Fruit fly (Drosophila melanogaster) whole organism, prepupa: ENCODE data around the gene CG10481.

Source experiments
- CG10669 ChIP-seq: fragments of 200-800 bp; sonication (Bioruptor generic); optimal IDR thresholded peaks from 3 replicates; lab custom pipeline; 2018; ENCODE audit warnings: missing biosample characterization, mild to moderate bottlenecking, missing genetic modification characterization, moderate library complexity
- CG11294 ChIP-seq: fragments of 200-800 bp; sonication (Bioruptor generic); IDR thresholded peaks from 2 replicates; pipeline ENCODE4 v1.3.6; 2022; ENCODE audit warnings: missing biosample characterization, missing genetic modification characterization
- CG11902 ChIP-seq: fragments of 200-800 bp; sonication (Bioruptor generic); optimal IDR thresholded peaks from 3 replicates; lab custom pipeline; 2016; ENCODE audit warnings: missing biosample characterization, missing genetic modification characterization
- CG16779 ChIP-seq: fragments of 200-800 bp; sonication (Bioruptor generic); optimal IDR thresholded peaks from 3 replicates; lab custom pipeline; 2017; ENCODE audit warnings: missing biosample characterization, mild to moderate bottlenecking, missing genetic modification characterization
- CG3032 ChIP-seq: fragments of 200-800 bp; optimal IDR thresholded peaks from 2 replicates; lab custom pipeline; 2019; ENCODE audit warnings: missing biosample characterization, mild to moderate bottlenecking, missing genetic modification characterization, moderate library complexity
- CG31627 ChIP-seq: fragments of 200-800 bp; sonication (Bioruptor generic); optimal IDR thresholded peaks from 3 replicates; lab custom pipeline; 2016; ENCODE audit warnings: missing biosample characterization, missing genetic modification characterization
- CG32006 ChIP-seq: fragments of 200-800 bp; sonication (Bioruptor generic); optimal IDR thresholded peaks from 3 replicates; lab custom pipeline; 2017; ENCODE audit warnings: missing biosample characterization, mild to moderate bottlenecking, missing genetic modification characterization
- CG4318 ChIP-seq: fragments of 200-800 bp; sonication (Bioruptor generic); optimal IDR thresholded peaks from 3 replicates; lab custom pipeline; 2017; ENCODE audit warnings: missing biosample characterization, mild to moderate bottlenecking, missing genetic modification characterization
- CG6163 ChIP-seq: fragments of 200-800 bp; sonication (Bioruptor generic); IDR thresholded peaks from 3 replicates; pipeline ENCODE4 v1.3.6; 2022; ENCODE audit warnings: missing biosample characterization, missing genetic modification characterization
- CG6792 ChIP-seq: fragments of 200-800 bp; sonication (Bioruptor generic); optimal IDR thresholded peaks from 3 replicates; lab custom pipeline; 2016; ENCODE audit warnings: missing biosample characterization, missing genetic modification characterization
- CG6808 ChIP-seq: fragments of 200-800 bp; sonication (Bioruptor generic); optimal IDR thresholded peaks from 3 replicates; lab custom pipeline; 2017; ENCODE audit warnings: missing biosample characterization, missing genetic modification characterization, mild to moderate bottlenecking, moderate library complexity, missing genetic modification reagents
- CG6854 ChIP-seq: fragments of 200-800 bp; sonication (Bioruptor generic); optimal IDR thresholded peaks from 2 replicates; lab custom pipeline; 2017; ENCODE audit warnings: missing biosample characterization, mild to moderate bottlenecking, missing genetic modification characterization
- CG7368 ChIP-seq: fragments of 200-800 bp; sonication (Bioruptor generic); optimal IDR thresholded peaks from 3 replicates; lab custom pipeline; 2016; ENCODE audit warnings: missing biosample characterization, missing genetic modification characterization
- CG8119 ChIP-seq: fragments of 200-800 bp; sonication (Bioruptor generic); IDR thresholded peaks from 3 replicates; pipeline ENCODE4 v1.3.6; 2022; ENCODE audit warnings: missing biosample characterization, missing genetic modification characterization
- CG8319 ChIP-seq: fragments of 200-800 bp; sonication (Bioruptor generic); optimal IDR thresholded peaks from 3 replicates; lab custom pipeline; 2016; ENCODE audit warnings: missing biosample characterization, missing genetic modification characterization
- CG8632 ChIP-seq: fragments of 200-800 bp; sonication (Bioruptor generic); optimal IDR thresholded peaks from 3 replicates; lab custom pipeline; 2016; ENCODE audit warnings: missing biosample characterization, missing genetic modification characterization
- CG9139 ChIP-seq: fragments of 200-800 bp; sonication (Bioruptor generic); optimal IDR thresholded peaks from 3 replicates; lab custom pipeline; 2017; ENCODE audit warnings: missing biosample characterization, mild to moderate bottlenecking, missing genetic modification characterization
- Eip75B ChIP-seq: fragments of 200-800 bp; sonication (Bioruptor generic); optimal IDR thresholded peaks from 3 replicates; lab custom pipeline; 2016; ENCODE audit warnings: missing biosample characterization, missing genetic modification characterization
- Eip78C ChIP-seq: fragments of 200-800 bp; sonication (Bioruptor generic); peaks from one replicate; lab custom pipeline; 2016; ENCODE audit warnings: missing biosample characterization, missing genetic modification characterization
- Ets21C ChIP-seq: fragments of 200-800 bp; sonication (Bioruptor generic); optimal IDR thresholded peaks from 3 replicates; lab custom pipeline; 2016; ENCODE audit warnings: missing biosample characterization, missing genetic modification characterization
- Ets96B ChIP-seq: fragments of 200-800 bp; optimal IDR thresholded peaks from 2 replicates; lab custom pipeline; 2019; ENCODE audit warnings: missing biosample characterization, mild to moderate bottlenecking, missing genetic modification characterization, moderate library complexity
- Gug ChIP-seq: fragments of 200-800 bp; sonication (Bioruptor generic); IDR thresholded peaks from 2 replicates; pipeline ENCODE4 v1.3.6; 2022; ENCODE audit warnings: missing biosample characterization, missing genetic modification characterization
- Hr39 ChIP-seq: fragments of 200-800 bp; sonication (Bioruptor generic); optimal IDR thresholded peaks from 2 replicates; lab custom pipeline; 2016; ENCODE audit warnings: missing biosample characterization, missing genetic modification characterization
- Hr4 ChIP-seq: fragments of 200-800 bp; sonication (Bioruptor generic); optimal IDR thresholded peaks from 3 replicates; lab custom pipeline; 2016; ENCODE audit warnings: missing biosample characterization, missing genetic modification characterization
- Met ChIP-seq: fragments of 200-800 bp; sonication (Bioruptor generic); optimal IDR thresholded peaks from 3 replicates; lab custom pipeline; 2016; ENCODE audit warnings: missing biosample characterization, missing genetic modification characterization
- OdsH ChIP-seq: fragments of 200-800 bp; sonication (Bioruptor generic); optimal IDR thresholded peaks from 3 replicates; lab custom pipeline; 2016; ENCODE audit warnings: missing biosample characterization, missing genetic modification characterization
- Smox ChIP-seq: fragments of 200-800 bp; sonication (Bioruptor generic); optimal IDR thresholded peaks from 3 replicates; lab custom pipeline; 2016; ENCODE audit warnings: missing biosample characterization, missing genetic modification characterization
- Sox102F ChIP-seq: fragments of 200-800 bp; sonication (Bioruptor generic); optimal IDR thresholded peaks from 2 replicates; lab custom pipeline; 2016; ENCODE audit warnings: missing biosample characterization, mild to moderate bottlenecking, missing genetic modification characterization
- Sox14 ChIP-seq: fragments of 200-800 bp; sonication (Bioruptor generic); optimal IDR thresholded peaks from 3 replicates; lab custom pipeline; 2016; ENCODE audit warnings: missing biosample characterization, missing genetic modification characterization
- achi ChIP-seq: fragments of 200-800 bp; sonication (Bioruptor generic); optimal IDR thresholded peaks from 3 replicates; lab custom pipeline; 2016; ENCODE audit warnings: missing biosample characterization, missing genetic modification characterization
- acj6 ChIP-seq: fragments of 200-800 bp; sonication (Bioruptor generic); optimal IDR thresholded peaks from 3 replicates; lab custom pipeline; 2016; ENCODE audit warnings: missing biosample characterization, missing genetic modification characterization
- cyc ChIP-seq: fragments of 200-800 bp; sonication (Bioruptor generic); optimal IDR thresholded peaks from 3 replicates; lab custom pipeline; 2016; ENCODE audit warnings: missing biosample characterization, missing genetic modification characterization
- dsx ChIP-seq: fragments of 200-800 bp; optimal IDR thresholded peaks from 3 replicates; lab custom pipeline; 2019; ENCODE audit warnings: missing biosample characterization, mild to moderate bottlenecking, missing genetic modification characterization, moderate library complexity; ENCODE audit not compliant: poor library complexity, severe bottlenecking
- eg ChIP-seq: fragments of 200-800 bp; sonication (Bioruptor generic); IDR thresholded peaks from 3 replicates; pipeline ENCODE4 v1.3.6; 2022; ENCODE audit warnings: missing biosample characterization, missing genetic modification characterization
- fd59A ChIP-seq: fragments of 200-800 bp; sonication (Bioruptor generic); optimal IDR thresholded peaks from 2 replicates; lab custom pipeline; 2017; ENCODE audit warnings: missing biosample characterization, mild to moderate bottlenecking, missing genetic modification characterization, missing genetic modification reagents
- fd85E ChIP-seq: fragments of 200-800 bp; sonication (Bioruptor generic); optimal IDR thresholded peaks from 3 replicates; lab custom pipeline; 2016; ENCODE audit warnings: missing biosample characterization, missing genetic modification characterization
- fkh ChIP-seq: fragments of 200-800 bp; sonication (Bioruptor generic); optimal IDR thresholded peaks from 3 replicates; lab custom pipeline; 2017; ENCODE audit warnings: missing biosample characterization, mild to moderate bottlenecking, missing genetic modification characterization, moderate library complexity
- lz ChIP-seq: fragments of 200-800 bp; sonication (Bioruptor generic); optimal IDR thresholded peaks from 3 replicates; lab custom pipeline; 2016; ENCODE audit warnings: missing biosample characterization, missing genetic modification characterization
- pdm3 ChIP-seq: fragments of 200-800 bp; sonication (Bioruptor generic); optimal IDR thresholded peaks from 3 replicates; lab custom pipeline; 2016; ENCODE audit warnings: missing biosample characterization, missing genetic modification characterization
- spab ChIP-seq: fragments of 200-800 bp; sonication (Bioruptor generic); optimal IDR thresholded peaks from 2 replicates; lab custom pipeline; 2017; ENCODE audit warnings: missing biosample characterization, mild to moderate bottlenecking, missing genetic modification characterization, missing genetic modification reagents
- ss ChIP-seq, 2 experiments: fragments of 200-800 bp; sonication (Bioruptor generic); optimal IDR thresholded peaks; 2 replicates in 1 of 2; 3 replicates in 1 of 2; lab custom pipeline; 2017 to 2018; ENCODE audit warnings: mild to moderate bottlenecking in 2 of 2, missing biosample characterization in 2 of 2, missing genetic modification characterization in 2 of 2, moderate library complexity in 1 of 2
- svp ChIP-seq: fragments of 200-800 bp; sonication (Bioruptor generic); peaks from one replicate; lab custom pipeline; 2016; ENCODE audit warnings: missing biosample characterization, missing genetic modification characterization
- vri ChIP-seq: fragments of 200-800 bp; sonication (Bioruptor generic); optimal IDR thresholded peaks from 3 replicates; lab custom pipeline; 2016; ENCODE audit warnings: missing biosample characterization, mild to moderate bottlenecking, missing genetic modification characterization

The CG10481 gene

dm6 chr2L:19884444-19884843 is 7.9 kb downstream of the CG10481 start (continued):
- TF ChIP-seq vri (GFP tag; lab: Kevin White, UChicago) (no peak), achi (GFP tag; lab: Kevin White, UChicago) (peak; percentile 33), cyc (no peak), CG6792 (GFP tag; lab: Kevin White, UChicago) (no peak), Sox102F (no peak), Smox (GFP tag; lab: Kevin White, UChicago) (no peak), lz (GFP tag; lab: Kevin White, UChicago) (no peak)

- TF ChIP-seq CG6163 (GFP tag; lab: Robert Waterston, UW) (0 out of 3 replicates have a peak, but pooled peaks have one; percentile 36), dsx (peak; percentile 43), fkh (GFP tag; lab: Kevin White, UChicago) (no peak), fd85E (GFP tag; lab: Kevin White, UChicago) (no peak), ss (GFP tag; optimal IDR thresholded peaks at IDR 0.05; lab: Kevin White, UChicago) (peak; percentile 2 to 93), Eip78C (peak; percentile 39)
These were observed 17.3 kb downstream of the CG10481 start for dm6 chr2L:19875007-19875406.

- TF ChIP-seq lz (GFP tag; lab: Kevin White, UChicago) (no peak), Ets21C (GFP tag; lab: Kevin White, UChicago) (no peak), Eip78C (peak; percentile 59), eg (GFP tag; lab: Robert Waterston, UW) (0 out of 3 replicates have a peak, but pooled peaks have one; percentile 28), ss (GFP tag; optimal IDR thresholded peaks at IDR 0.05; lab: Kevin White, UChicago) (peak in 1 of 2 experiments; percentile 62), CG32006 (GFP tag; lab: Kevin White, UChicago) (peak; percentile 10), CG6163 (GFP tag; lab: Robert Waterston, UW) (0 out of 3 replicates have a peak, but pooled peaks have one; percentile 18)
These were observed 20.2 kb downstream of the CG10481 start for dm6 chr2L:19872109-19872508.

dm6 chr2L:19869937-19870336 is 22.4 kb downstream of the CG10481 start:
- TF ChIP-seq achi (GFP tag; lab: Kevin White, UChicago), result peak; percentile 67
- TF ChIP-seq Eip75B (GFP tag; lab: Kevin White, UChicago), result peak; percentile 87
- TF ChIP-seq CG4318 (GFP tag; lab: Kevin White, UChicago), result no peak
- TF ChIP-seq CG8319, result peak; percentile 87
- peak; percentile 84 for TF ChIP-seq Sox102F
- peak; percentile 83 for TF ChIP-seq CG3032 (tag; lab: Kevin White, UChicago)
- TF ChIP-seq CG16779, result no peak
- peak; percentile 78 for TF ChIP-seq spab (GFP tag; lab: Kevin White, UChicago)
- peak; percentile 87 for TF ChIP-seq CG7368
- TF ChIP-seq CG31627 (GFP tag; lab: Kevin White, UChicago), result peak; percentile 91
- peak; percentile 50 for TF ChIP-seq dsx
- peak; percentile 94 for TF ChIP-seq cyc
- TF ChIP-seq pdm3 (GFP tag; lab: Kevin White, UChicago), result peak; percentile 81
- peak; percentile 95 for TF ChIP-seq Eip78C
- TF ChIP-seq CG8632 (GFP tag; lab: Kevin White, UChicago), result peak; percentile 69
- TF ChIP-seq Gug (GFP tag; lab: Robert Waterston, UW), result peak; percentile 49; the same call in 1 of the 2 replicates
- TF ChIP-seq CG6808 (GFP tag; lab: Kevin White, UChicago), result peak; percentile 71
- peak; percentile 79 for TF ChIP-seq CG6792 (GFP tag; lab: Kevin White, UChicago)
- TF ChIP-seq CG11294 (GFP tag; lab: Robert Waterston, UW), result peak; percentile 41; the same call in 1 of the 2 replicates
- peak; percentile 82 for TF ChIP-seq Met (GFP tag; lab: Kevin White, UChicago)
- TF ChIP-seq lz (GFP tag; lab: Kevin White, UChicago), result peak; percentile 86
- TF ChIP-seq acj6 (GFP tag; lab: Kevin White, UChicago), result peak; percentile 83
- TF ChIP-seq CG11902 (GFP tag; lab: Kevin White, UChicago), result peak; percentile 82
- peak; percentile 81 for TF ChIP-seq Smox (GFP tag; lab: Kevin White, UChicago)
- peak; percentile 72 for TF ChIP-seq CG8119 (GFP tag; lab: Robert Waterston, UW)
- TF ChIP-seq Ets96B, result peak; percentile 82
- peak; percentile 93 for TF ChIP-seq Hr39
- peak; percentile 82 for TF ChIP-seq OdsH
- peak; percentile 53 for TF ChIP-seq CG9139 (GFP tag; lab: Kevin White, UChicago)
- TF ChIP-seq CG6854 (GFP tag; lab: Kevin White, UChicago), result peak; percentile 37
- TF ChIP-seq Sox14 (GFP tag; lab: Kevin White, UChicago), result peak; percentile 78
- peak; percentile 69 for TF ChIP-seq Hr4 (GFP tag; lab: Kevin White, UChicago)
- peak; percentile 96 for TF ChIP-seq svp (GFP tag; lab: Kevin White, UChicago)
- peak; percentile 86 for TF ChIP-seq CG10669 (GFP tag; lab: Kevin White, UChicago)
- no peak for TF ChIP-seq fkh (GFP tag; lab: Kevin White, UChicago)
- peak; percentile 69 for TF ChIP-seq vri (GFP tag; lab: Kevin White, UChicago)
- peak; percentile 7 for TF ChIP-seq fd85E (GFP tag; lab: Kevin White, UChicago)
- TF ChIP-seq fd59A (GFP tag; lab: Kevin White, UChicago), result peak; percentile 58
- TF ChIP-seq Ets21C (GFP tag; lab: Kevin White, UChicago), result peak; percentile 85
